Worm (Caenorhabditis elegans) whole organism, L1 larva: ENCODE data around the gene str-60.
A peak's percentile ranks its signal among the peaks of the same experiment; 100 is the strongest.

Experiments
- Y116A8C.19 ChIP-seq: sonication (generic microtip); optimal IDR thresholded peaks from 2 replicates; lab custom pipeline; 2016; ENCODE audit warnings: missing compliant biosample characterization, missing genetic modification characterization, borderline replicate concordance
- alr-1 ChIP-seq: fragments of 200-800 bp; sonication (Bioruptor generic); optimal IDR thresholded peaks from 2 replicates; lab custom pipeline; 2018; ENCODE audit warnings: borderline replicate concordance, mild to moderate bottlenecking, missing genetic modification characterization, missing compliant biosample characterization
- blmp-1 ChIP-seq: fragments of 150-350 bp; optimal IDR thresholded peaks from 2 replicates; lab custom pipeline; 2014; ENCODE audit warnings: missing biosample characterization, missing genetic modification characterization
- ceh-8 ChIP-seq: fragments of 200-800 bp; sonication (Bioruptor generic); optimal IDR thresholded peaks from 2 replicates; lab custom pipeline; 2018; ENCODE audit warnings: mild to moderate bottlenecking, missing genetic modification characterization, moderate library complexity, missing compliant biosample characterization
- ceh-82 ChIP-seq, 3 experiments: fragments of 150-350 bp in 1 of 3; sonication (generic microtip) in 2 of 3; optimal IDR thresholded peaks; 2 replicates each; lab custom pipeline; 2014 to 2017; ENCODE audit warnings: missing biosample characterization in 3 of 3, missing genetic modification characterization in 3 of 3
- ceh-88 ChIP-seq: fragments of 200-800 bp; sonication (Bioruptor generic); IDR thresholded peaks from 2 replicates; pipeline ENCODE4 v1.3.6; 2022; ENCODE audit warnings: missing genetic modification characterization, missing compliant biosample characterization
- efl-1 ChIP-seq, 4 experiments: fragments of 150-350 bp; optimal IDR thresholded peaks in 3 of 4; peaks in 1 of 4; 1 replicate in 1 of 4; 2 replicates in 3 of 4; lab custom pipeline; 2014; ENCODE audit warnings: missing biosample characterization in 2 of 4, missing genetic modification characterization in 2 of 4, missing genetic modification reagents in 2 of 4
- efl-3 ChIP-seq: fragments of 200-800 bp; sonication (Bioruptor generic); optimal IDR thresholded peaks from 2 replicates; lab custom pipeline; 2018; ENCODE audit warnings: mild to moderate bottlenecking, missing genetic modification characterization, missing compliant biosample characterization
- egl-13 ChIP-seq: sonication (generic microtip); optimal IDR thresholded peaks from 2 replicates; lab custom pipeline; 2016; ENCODE audit warnings: missing genotype, missing genetic modification reagents, missing genetic modification characterization, missing compliant biosample characterization
- elt-2 ChIP-seq: sonication (generic microtip); optimal IDR thresholded peaks from 2 replicates; lab custom pipeline; 2016; ENCODE audit warnings: missing genetic modification characterization, mild to moderate bottlenecking, inconsistent platforms, missing compliant biosample characterization, missing genetic modification reagents
- elt-3 ChIP-seq, 6 experiments: fragments of 150-350 bp in 1 of 6; sonication (generic microtip); optimal IDR thresholded peaks; 2 replicates each; lab custom pipeline; 2017 to 2018; ENCODE audit warnings: missing biosample characterization in 6 of 6, missing genetic modification characterization in 6 of 6, inconsistent platforms in 1 of 6
- ets-5 ChIP-seq: fragments of 200-800 bp; sonication (Bioruptor generic); IDR thresholded peaks from 2 replicates; pipeline ENCODE4 v1.3.6; 2022; ENCODE audit warnings: missing genetic modification characterization, missing compliant biosample characterization
- fkh-10 ChIP-seq: sonication (generic microtip); optimal IDR thresholded peaks from 2 replicates; lab custom pipeline; 2017; ENCODE audit warnings: missing biosample characterization, missing genetic modification reagents, missing genetic modification characterization
- fkh-8 ChIP-seq: sonication (generic microtip); optimal IDR thresholded peaks from 2 replicates; lab custom pipeline; 2016; ENCODE audit warnings: mild to moderate bottlenecking, missing genetic modification characterization, missing compliant biosample characterization
- fos-1 ChIP-seq: fragments of 150-350 bp; optimal IDR thresholded peaks from 2 replicates; lab custom pipeline; 2014; ENCODE audit warnings: missing biosample characterization, missing genetic modification characterization
- hpl-2 ChIP-seq: fragments of 150-350 bp; optimal IDR thresholded peaks from 2 replicates; lab custom pipeline; 2014; ENCODE audit warnings: missing biosample characterization, missing genetic modification reagents, missing genetic modification characterization
- lin-13 ChIP-seq: fragments of 150-350 bp; optimal IDR thresholded peaks from 2 replicates; lab custom pipeline; 2014; ENCODE audit warnings: missing biosample characterization, missing genetic modification reagents, missing genetic modification characterization
- lin-15B ChIP-seq: fragments of 150-350 bp; sonication (generic microtip); optimal IDR thresholded peaks from 3 replicates; lab custom pipeline; 2014; ENCODE audit warnings: missing biosample characterization, missing genetic modification characterization
- lin-35 ChIP-seq, 2 experiments: fragments of 150-350 bp; optimal IDR thresholded peaks; 2 replicates each; lab custom pipeline; 2014; ENCODE audit warnings: missing biosample characterization in 2 of 2, missing genetic modification characterization in 2 of 2, missing genetic modification reagents in 2 of 2
- lin-39 ChIP-seq: fragments of 150-350 bp; optimal IDR thresholded peaks from 2 replicates; lab custom pipeline; 2014; ENCODE audit warnings: missing biosample characterization, missing genetic modification reagents, missing genetic modification characterization
- lir-3 ChIP-seq: sonication (generic microtip); optimal IDR thresholded peaks from 2 replicates; lab custom pipeline; 2016; ENCODE audit warnings: mild to moderate bottlenecking, missing genetic modification characterization, moderate library complexity, missing compliant biosample characterization; ENCODE audit not compliant: poor library complexity
- mdl-1 ChIP-seq, 2 experiments: fragments of 150-350 bp; optimal IDR thresholded peaks; 2 replicates each; lab custom pipeline; 2014 to 2017; ENCODE audit warnings: missing biosample characterization in 2 of 2, missing genetic modification characterization in 2 of 2, inconsistent platforms in 1 of 2
- mep-1 ChIP-seq: fragments of 150-350 bp; optimal IDR thresholded peaks from 2 replicates; lab custom pipeline; 2014; ENCODE audit warnings: missing biosample characterization, missing genetic modification characterization
- nhr-11 ChIP-seq: fragments of 150-350 bp; optimal IDR thresholded peaks from 2 replicates; lab custom pipeline; 2014; ENCODE audit warnings: missing biosample characterization, missing genetic modification characterization
- nhr-12 ChIP-seq: sonication (generic microtip); optimal IDR thresholded peaks from 2 replicates; lab custom pipeline; 2017; ENCODE audit warnings: missing biosample characterization, missing genetic modification characterization
- nhr-19 ChIP-seq: fragments of 200-800 bp; sonication (Bioruptor generic); conservative IDR thresholded peaks from 2 replicates; pipeline ENCODE4 v1.3.6; 2022; ENCODE audit warnings: missing genetic modification characterization, missing compliant biosample characterization
- nhr-28 ChIP-seq: fragments of 150-350 bp; optimal IDR thresholded peaks from 2 replicates; lab custom pipeline; 2014; ENCODE audit warnings: missing biosample characterization, missing genetic modification characterization
- nhr-77 ChIP-seq: fragments of 150-350 bp; optimal IDR thresholded peaks from 2 replicates; lab custom pipeline; 2014; ENCODE audit warnings: missing biosample characterization, missing genetic modification characterization
- nhr-84 ChIP-seq: sonication (generic microtip); optimal IDR thresholded peaks from 2 replicates; lab custom pipeline; 2017; ENCODE audit warnings: missing biosample characterization, missing genetic modification characterization
- nhr-85 ChIP-seq: sonication (generic microtip); peaks from one replicate; lab custom pipeline; 2016; ENCODE audit warnings: missing genetic modification characterization, inconsistent platforms, missing compliant biosample characterization
- nhr-90 ChIP-seq: sonication (generic microtip); optimal IDR thresholded peaks from 2 replicates; lab custom pipeline; 2016; ENCODE audit warnings: mild to moderate bottlenecking, missing genetic modification characterization, missing compliant biosample characterization; ENCODE audit not compliant: poor library complexity
- pag-3 ChIP-seq: sonication (generic microtip); optimal IDR thresholded peaks from 2 replicates; lab custom pipeline; 2017; ENCODE audit warnings: missing genetic modification characterization, mild to moderate bottlenecking, missing compliant biosample characterization, antibody characterized with exemption, borderline replicate concordance; ENCODE audit not compliant: insufficient read depth
- pax-3 ChIP-seq: fragments of 200-800 bp; sonication (Bioruptor generic); optimal IDR thresholded peaks from 2 replicates; lab custom pipeline; 2018; ENCODE audit warnings: mild to moderate bottlenecking, missing genetic modification characterization, moderate library complexity, missing compliant biosample characterization
- pqm-1 ChIP-seq: sonication (generic microtip); optimal IDR thresholded peaks from 3 replicates; lab custom pipeline; 2017; ENCODE audit warnings: missing biosample characterization, missing genetic modification characterization
- rnt-1 ChIP-seq: sonication (generic microtip); optimal IDR thresholded peaks from 2 replicates; lab custom pipeline; 2016; ENCODE audit warnings: mild to moderate bottlenecking, missing genetic modification characterization, moderate library complexity, missing compliant biosample characterization
- skn-1 ChIP-seq: fragments of 150-350 bp; optimal IDR thresholded peaks from 2 replicates; lab custom pipeline; 2014; ENCODE audit warnings: missing biosample characterization, missing genetic modification characterization
- snpc-4 ChIP-seq: fragments of 150-350 bp; optimal IDR thresholded peaks from 2 replicates; lab custom pipeline; 2014; ENCODE audit warnings: missing biosample characterization, missing genetic modification characterization
- sox-4 ChIP-seq: sonication (generic microtip); optimal IDR thresholded peaks from 2 replicates; lab custom pipeline; 2016; ENCODE audit warnings: missing genetic modification characterization, missing compliant biosample characterization
- swsn-7 ChIP-seq: sonication (generic microtip); optimal IDR thresholded peaks from 2 replicates; lab custom pipeline; 2016; ENCODE audit warnings: missing genetic modification characterization, missing compliant biosample characterization
- tbx-2 ChIP-seq: sonication (generic microtip); optimal IDR thresholded peaks from 2 replicates; lab custom pipeline; 2016; ENCODE audit warnings: missing genetic modification characterization, missing compliant biosample characterization
- unc-130 ChIP-seq: fragments of 150-350 bp; optimal IDR thresholded peaks from 2 replicates; lab custom pipeline; 2017; ENCODE audit warnings: missing biosample characterization, missing genetic modification characterization, inconsistent platforms
- unc-30 ChIP-seq: sonication (generic microtip); optimal IDR thresholded peaks from 2 replicates; lab custom pipeline; 2017; ENCODE audit warnings: missing biosample characterization, missing genetic modification characterization
- zag-1 ChIP-seq: fragments of 150-350 bp; optimal IDR thresholded peaks from 2 replicates; lab custom pipeline; 2014; ENCODE audit warnings: missing biosample characterization, missing genetic modification characterization
- zip-4 ChIP-seq: fragments of 200-800 bp; sonication (Bioruptor generic); optimal IDR thresholded peaks from 2 replicates; lab custom pipeline; 2018; ENCODE audit warnings: mild to moderate bottlenecking, missing genetic modification characterization, moderate library complexity, missing compliant biosample characterization
- ztf-4 ChIP-seq: fragments of 150-350 bp; optimal IDR thresholded peaks from 2 replicates; lab custom pipeline; 2014; ENCODE audit warnings: missing biosample characterization, missing genetic modification characterization

str-60 gene

ce11 chrV:15876308-15876707 lies 21.5 kb upstream of the str-60 start, which contains the start of gene nhr-102:
Gene nhr-102 (minus strand): TSS chrV:15876408.
- TF ChIP-seq sox-4 (tag; lab: Kevin White, UChicago), result no peak
- TF ChIP-seq lin-35 (GFP tag; optimal IDR thresholded peaks at IDR 0.05; lab: Kevin White, UChicago), result no peak
- TF ChIP-seq ceh-88 (GFP tag; lab: Robert Waterston, UW), result no peak
- no peak for TF ChIP-seq nhr-85
- TF ChIP-seq lin-39 (tag; lab: Kevin White, UChicago), result no peak
- TF ChIP-seq fos-1 (tag; lab: Kevin White, UChicago), result no peak
- TF ChIP-seq zag-1, result no peak
- no peak for TF ChIP-seq ztf-4 (tag; lab: Kevin White, UChicago)
- no peak for TF ChIP-seq blmp-1 (tag; lab: Kevin White, UChicago)
- no peak for TF ChIP-seq mep-1 (tag; lab: Kevin White, UChicago)

ce11 chrV:15879508-15879907 lies 18.3 kb upstream of the str-60 start, which contains the start of gene nhr-84:
Gene nhr-84 (minus strand): TSS chrV:15879608.
- no peak for TF ChIP-seq nhr-77 (tag; lab: Kevin White, UChicago)
- TF ChIP-seq skn-1, result no peak
- no peak for TF ChIP-seq lir-3 (tag; lab: Kevin White, UChicago)
- TF ChIP-seq lin-13, result no peak
- no peak for TF ChIP-seq nhr-11 (tag; lab: Kevin White, UChicago)
- TF ChIP-seq fkh-10 (GFP tag; lab: Kevin White, UChicago), result no peak
- TF ChIP-seq fkh-8, result no peak
- TF ChIP-seq hpl-2 (GFP tag; lab: Kevin White, UChicago), result no peak
- no peak for TF ChIP-seq pag-3 (tag; lab: Kevin White, UChicago)
- no peak for TF ChIP-seq fos-1 (tag; lab: Kevin White, UChicago)
- no peak for TF ChIP-seq nhr-12 (tag; lab: Kevin White, UChicago)
- no peak for TF ChIP-seq pqm-1 (tag; lab: Kevin White, UChicago)
- no peak for TF ChIP-seq swsn-7 (tag; lab: Kevin White, UChicago)
- TF ChIP-seq unc-30, result no peak
- no peak for TF ChIP-seq elt-3 (tag; optimal IDR thresholded peaks at IDR 0.05; lab: Kevin White, UChicago)
- no peak for TF ChIP-seq ets-5 (GFP tag; lab: Robert Waterston, UW)

ce11 chrV:15880033-15880432 lies 17.8 kb upstream of the str-60 start:
- TF ChIP-seq elt-2 (peak; percentile 39), mep-1 (tag; lab: Kevin White, UChicago) (no peak), lin-35 (GFP tag; optimal IDR thresholded peaks at IDR 0.05; lab: Kevin White, UChicago) (peak in 1 of 2 experiments; percentile 9)

ce11 chrV:15880705-15881104 lies 17.1 kb upstream of the str-60 start:
- TF ChIP-seq zag-1 (no peak), fos-1 (tag; lab: Kevin White, UChicago) (peak; percentile 16), sox-4 (tag; lab: Kevin White, UChicago) (no peak), efl-3 (GFP tag; lab: Kevin White, UChicago) (no peak), unc-130 (tag; lab: Kevin White, UChicago) (no peak), nhr-12 (tag; lab: Kevin White, UChicago) (no peak), blmp-1 (tag; lab: Kevin White, UChicago) (peak; percentile 31), ceh-8 (GFP tag; lab: Kevin White, UChicago) (no peak), lin-39 (tag; lab: Kevin White, UChicago) (no peak), nhr-19 (peak; percentile 43), zip-4 (peak; percentile 76), nhr-90 (peak; percentile 46), efl-1 (optimal IDR thresholded peaks at IDR 0.05; lab: Kevin White, UChicago) (peak; percentile 10 to 40), efl-1 (GFP tag; optimal IDR thresholded peaks at IDR 0.05 in 1 of 2; lab: Kevin White, UChicago) (no peak), mdl-1 (tag; optimal IDR thresholded peaks at IDR 0.05; lab: Kevin White, UChicago) (peak in 1 of 2 experiments; percentile 20), alr-1 (no peak), rnt-1 (tag; lab: Kevin White, UChicago) (peak; percentile 4), nhr-28 (tag; lab: Kevin White, UChicago) (peak; percentile 66), nhr-84 (tag; lab: Kevin White, UChicago) (no peak), ceh-88 (GFP tag; lab: Robert Waterston, UW) (no peak), tbx-2 (tag; lab: Kevin White, UChicago) (peak; percentile 41), Y116A8C.19 (tag; lab: Kevin White, UChicago) (no peak), pax-3 (tag; lab: Kevin White, UChicago) (no peak), ceh-82 (tag; optimal IDR thresholded peaks at IDR 0.05; lab: Kevin White, UChicago) (peak in 2 of 3 experiments; percentile 30 to 49), egl-13 (tag; lab: Kevin White, UChicago) (no peak), snpc-4 (tag; lab: Kevin White, UChicago) (no peak), hpl-2 (GFP tag; lab: Kevin White, UChicago) (no peak), lin-15B (no peak), swsn-7 (tag; lab: Kevin White, UChicago) (peak; percentile 17), lir-3 (tag; lab: Kevin White, UChicago) (peak; percentile 48)
